Worm (Caenorhabditis elegans): Measurements from ENCODE around the gene egl-19.

ce11 chrIV:7445236-7445635, 39.9 kb downstream of the egl-19 start, which contains the start of gene valv-1:
- TF ChIP-seq dao-5 (tag; optimal IDR thresholded peaks at IDR 0.05) (no peak), him-1 (tag; optimal IDR thresholded peaks at IDR 0.05) (no peak)

All from whole organism, L4/young adult.